Fruit fly (Drosophila melanogaster): ENCODE data around the gene Paris.

- TF ChIP-seq h (optimal IDR thresholded peaks at IDR 0.05) (no peak), Sin3A (optimal IDR thresholded peaks at IDR 0.05) (no peak), psq (optimal IDR thresholded peaks at IDR 0.05) (no peak), ttk (optimal IDR thresholded peaks at IDR 0.05) (no peak)
These were observed 12.0 kb downstream of the Paris start for dm6 chr2L:4475422-4475821.
